Fruit fly (Drosophila melanogaster) whole organism, adult: ENCODE data around the gene CG44174.

Source experiments
- CG11617 ChIP-seq: fragments of 200-800 bp; sonication (Bioruptor generic); optimal IDR thresholded peaks from 2 replicates; lab custom pipeline; 2017; ENCODE audit warnings: mild to moderate bottlenecking, missing biosample characterization, missing genetic modification reagents, missing genetic modification characterization
- CG14711 ChIP-seq: fragments of 200-800 bp; sonication (Bioruptor generic); optimal IDR thresholded peaks from 2 replicates; lab custom pipeline; 2018; ENCODE audit warnings: missing biosample characterization, mild to moderate bottlenecking, missing genetic modification characterization, moderate library complexity
- bab1 ChIP-seq: fragments of 200-800 bp; sonication (Bioruptor generic); optimal IDR thresholded peaks from 3 replicates; lab custom pipeline; 2019; ENCODE audit warnings: missing biosample characterization, mild to moderate bottlenecking, missing genetic modification characterization, moderate library complexity
- tj ChIP-seq: fragments of 200-800 bp; sonication (Bioruptor generic); optimal IDR thresholded peaks from 3 replicates; lab custom pipeline; 2017; ENCODE audit warnings: missing biosample characterization, mild to moderate bottlenecking, missing genetic modification characterization, moderate library complexity
- toe ChIP-seq: fragments of 200-800 bp; sonication (Bioruptor generic); optimal IDR thresholded peaks from 2 replicates; lab custom pipeline; 2016; ENCODE audit warnings: missing biosample characterization, missing genetic modification characterization

DNA sequence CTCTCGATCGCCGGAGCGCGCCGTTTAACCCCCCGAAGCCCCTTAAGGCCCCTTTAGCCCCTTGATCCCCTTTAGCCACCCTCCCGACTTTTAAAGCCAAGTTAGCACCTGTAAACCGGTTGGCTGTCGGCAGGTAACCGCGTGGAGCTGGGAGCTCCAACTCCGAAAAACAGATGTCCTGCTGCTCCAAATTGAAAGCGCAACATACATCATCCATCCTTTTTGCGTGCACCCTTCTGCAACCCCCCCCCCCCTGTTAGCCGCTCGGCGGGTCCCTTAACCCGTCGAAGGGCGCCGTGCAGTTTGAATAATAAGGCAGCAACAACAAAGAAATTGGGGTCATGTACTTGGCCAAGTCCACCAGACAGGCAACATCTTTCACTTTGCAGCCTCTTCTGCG, 31.2 kb upstream of the CG44174 start:
- TF ChIP-seq CG14711 (tag; lab: Kevin White, UChicago) = no peak
- TF ChIP-seq toe (GFP tag; lab: Kevin White, UChicago) = no peak
- TF ChIP-seq CG11617 = no peak
- TF ChIP-seq bab1 = no peak
- no peak for TF ChIP-seq tj (GFP tag; lab: Kevin White, UChicago)
